Fruit fly (Drosophila melanogaster): ENCODE results near the gene Vha100-1.

Vha100-1 gene

DNA sequence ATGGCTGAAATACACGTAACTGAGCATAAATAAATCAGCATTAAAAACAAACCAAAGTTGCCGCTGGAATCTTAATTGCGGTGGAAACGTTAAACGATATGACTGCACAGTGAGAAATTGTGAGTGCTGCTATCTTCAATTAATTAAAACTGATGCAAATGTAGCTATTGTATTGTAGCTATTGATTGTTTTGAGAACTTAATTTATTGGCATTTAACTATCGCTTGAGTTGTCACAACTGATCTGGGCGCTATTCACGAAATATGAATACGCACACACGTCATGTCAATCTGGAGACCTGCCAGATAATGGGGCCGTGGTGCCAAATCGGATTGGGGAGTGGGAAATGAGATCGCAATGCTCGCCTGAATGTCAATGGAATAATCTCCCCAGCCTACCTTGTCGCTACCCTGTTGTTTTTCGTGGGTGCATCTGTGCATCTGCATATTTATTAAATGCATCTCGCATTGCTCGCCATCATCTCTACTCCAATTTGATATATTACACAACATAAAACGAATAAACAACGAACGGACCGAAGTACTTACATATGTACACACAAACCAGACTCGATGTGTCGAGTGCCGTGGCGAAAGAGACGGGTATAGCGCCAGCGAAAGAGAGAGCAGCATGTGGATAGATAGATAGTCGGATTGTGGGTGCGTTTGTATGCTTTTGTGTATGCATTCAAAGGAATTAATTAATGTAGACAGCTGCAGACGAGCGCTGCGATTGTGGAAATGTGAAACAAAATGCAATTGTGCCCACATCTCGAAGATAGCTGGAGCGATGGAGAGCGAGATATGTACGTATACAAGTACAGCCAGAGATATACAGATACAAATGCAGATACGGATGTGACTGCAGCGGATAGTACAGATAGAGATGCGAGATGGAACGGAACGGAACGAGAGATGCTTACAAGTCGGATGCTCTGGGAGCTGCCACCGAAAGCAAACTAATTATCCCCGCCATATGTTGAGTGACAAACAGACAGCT lies 47.2 kb upstream of the Vha100-1 start (continued):
- TF ChIP-seq ATbp (GFP tag; optimal IDR thresholded peaks at IDR 0.05), result peak; percentile 70
- 0 out of 3 replicates have a peak, but pooled peaks have one; percentile 17 for TF ChIP-seq zfh1 (GFP tag; IDR thresholded peaks at IDR 0.05)
- TF ChIP-seq Stat92E (GFP tag; optimal IDR thresholded peaks at IDR 0.05), result peak in 1 of 3 experiments; percentile 36
- no peak for TF ChIP-seq HmgZ (tag; optimal IDR thresholded peaks at IDR 0.05)
- no peak for TF ChIP-seq bowl (GFP tag; IDR thresholded peaks at IDR 0.05)
- TF ChIP-seq chinmo (GFP tag; IDR thresholded peaks at IDR 0.05; ENCODE audit: partially characterized antibody), result no peak
- no peak for TF ChIP-seq crp (GFP tag; optimal IDR thresholded peaks at IDR 0.05)
- no peak for TF ChIP-seq chn (GFP tag; optimal IDR thresholded peaks at IDR 0.05)
- TF ChIP-seq CG17385 (GFP tag; optimal IDR thresholded peaks at IDR 0.05), result peak; percentile 29
- no peak for TF ChIP-seq mld (GFP tag; IDR thresholded peaks at IDR 0.05; ENCODE audit: partially characterized antibody)
- TF ChIP-seq CG2199 (GFP tag; IDR thresholded peaks at IDR 0.05), result peak; percentile 81
- no peak for TF ChIP-seq mam (GFP tag; optimal IDR thresholded peaks at IDR 0.05)
- TF ChIP-seq ci (GFP tag; IDR thresholded peaks at IDR 0.05), result peak; percentile 50; the same call in 2 of the 3 replicates
- TF ChIP-seq CG32532 (GFP tag; IDR thresholded peaks at IDR 0.05), result no peak
- 0 out of 2 replicates have a peak, but pooled peaks have one; percentile 24 for TF ChIP-seq CG4360 (GFP tag; IDR thresholded peaks at IDR 0.05)
- no peak for TF ChIP-seq CG1647 (GFP tag; optimal IDR thresholded peaks at IDR 0.05)
- TF ChIP-seq CG7271 (tag; optimal IDR thresholded peaks at IDR 0.05), result no peak
- no peak for TF ChIP-seq lab (GFP tag; optimal IDR thresholded peaks at IDR 0.05)
- no peak for TF ChIP-seq wdn (GFP tag; IDR thresholded peaks at IDR 0.05)
- TF ChIP-seq sens-2 (GFP tag; IDR thresholded peaks at IDR 0.05), result no peak
- TF ChIP-seq NC2α (GFP tag; optimal IDR thresholded peaks at IDR 0.05), result no peak
- no peak for TF ChIP-seq Oli (tag; optimal IDR thresholded peaks at IDR 0.05)
- no peak for TF ChIP-seq disco-r (GFP tag; optimal IDR thresholded peaks at IDR 0.05)
- no peak for TF ChIP-seq stc (GFP tag; IDR thresholded peaks at IDR 0.05)
- no peak for TF ChIP-seq sc (optimal IDR thresholded peaks at IDR 0.05)
- peak; percentile 6 for TF ChIP-seq sc (GFP tag; optimal IDR thresholded peaks at IDR 0.05)
- TF ChIP-seq CG32767 (GFP tag; IDR thresholded peaks at IDR 0.05), result peak; percentile 63; the same call in 1 of the 2 replicates
- no peak for TF ChIP-seq CG12104 (GFP tag; optimal IDR thresholded peaks at IDR 0.05)
- TF ChIP-seq CG31365 (tag; optimal IDR thresholded peaks at IDR 0.05), result peak; percentile 1
- no peak for TF ChIP-seq CG6765 (GFP tag; optimal IDR thresholded peaks at IDR 0.05)
- TF ChIP-seq gem (tag; optimal IDR thresholded peaks at IDR 0.05), result peak; percentile 11
- no peak for TF ChIP-seq dati (GFP tag; IDR thresholded peaks at IDR 0.05)
- no peak for TF ChIP-seq Neu2 (GFP tag; optimal IDR thresholded peaks at IDR 0.05; ENCODE audit: borderline replicate concordance)
- no peak for TF ChIP-seq CG33213 (GFP tag; optimal IDR thresholded peaks at IDR 0.05)
- TF ChIP-seq sima (GFP tag; optimal IDR thresholded peaks at IDR 0.05), result no peak
- TF ChIP-seq tx (GFP tag; optimal IDR thresholded peaks at IDR 0.05), result no peak
- no peak for TF ChIP-seq cwo (GFP tag; optimal IDR thresholded peaks at IDR 0.05)
- no peak for TF ChIP-seq da (GFP tag; optimal IDR thresholded peaks at IDR 0.05)
- no peak for TF ChIP-seq CG11560 (tag; IDR thresholded peaks at IDR 0.05)
- no peak for TF ChIP-seq fd96Cb (tag; optimal IDR thresholded peaks at IDR 0.05)
- TF ChIP-seq B-H2 (GFP tag; optimal IDR thresholded peaks at IDR 0.05), result no peak
- TF ChIP-seq tgo (GFP tag; IDR thresholded peaks at IDR 0.05), result no peak
- TF ChIP-seq CG1233 (GFP tag; optimal IDR thresholded peaks at IDR 0.05), result no peak
- no peak for TF ChIP-seq sna (GFP tag; IDR thresholded peaks at IDR 0.05; ENCODE audit: partially characterized antibody)
- TF ChIP-seq Ets97D (GFP tag; optimal IDR thresholded peaks at IDR 0.05), result no peak
- no peak for TF ChIP-seq schlank (tag; optimal IDR thresholded peaks at IDR 0.05)
- TF ChIP-seq hkb (optimal IDR thresholded peaks at IDR 0.05), result no peak
- TF ChIP-seq hkb (GFP tag; IDR thresholded peaks at IDR 0.05), result 0 out of 2 replicates have a peak, but pooled peaks have one; percentile 17
- no peak for TF ChIP-seq Hmx (GFP tag; optimal IDR thresholded peaks at IDR 0.05)
